Fruit fly (Drosophila melanogaster) whole organism, wandering third instar larva: ENCODE data around the gene CG32425.

Experiments used
- Hnf4 ChIP-seq: fragments of 200-800 bp; sonication (Bioruptor generic); optimal IDR thresholded peaks from 2 replicates; lab custom pipeline; 2016; ENCODE audit warnings: missing biosample characterization, mild to moderate bottlenecking, missing genetic modification characterization
- Jra ChIP-seq: sonication (Bioruptor generic); optimal IDR thresholded peaks from 2 replicates; lab custom pipeline; 2016; ENCODE audit warnings: missing biosample characterization, missing genetic modification characterization
- Sp1 ChIP-seq: fragments of 200-800 bp; sonication (Bioruptor generic); optimal IDR thresholded peaks from 3 replicates; lab custom pipeline; 2019; ENCODE audit warnings: missing biosample characterization, mild to moderate bottlenecking, missing genetic modification characterization, moderate library complexity
- br ChIP-seq: fragments of 200-800 bp; sonication (Bioruptor generic); optimal IDR thresholded peaks from 2 replicates; lab custom pipeline; 2016; ENCODE audit warnings: missing biosample characterization, missing genetic modification characterization
- h ChIP-seq: fragments of 200-800 bp; sonication (Bioruptor generic); optimal IDR thresholded peaks from 3 replicates; lab custom pipeline; 2016; ENCODE audit warnings: missing biosample characterization, mild to moderate bottlenecking, missing genetic modification characterization
- jim ChIP-seq: fragments of 175-275, 200-325 bp; sonication (Bioruptor generic); optimal IDR thresholded peaks from 2 replicates; lab custom pipeline; 2016; ENCODE audit warnings: missing biosample characterization, mild to moderate bottlenecking, missing genetic modification characterization

DNA sequence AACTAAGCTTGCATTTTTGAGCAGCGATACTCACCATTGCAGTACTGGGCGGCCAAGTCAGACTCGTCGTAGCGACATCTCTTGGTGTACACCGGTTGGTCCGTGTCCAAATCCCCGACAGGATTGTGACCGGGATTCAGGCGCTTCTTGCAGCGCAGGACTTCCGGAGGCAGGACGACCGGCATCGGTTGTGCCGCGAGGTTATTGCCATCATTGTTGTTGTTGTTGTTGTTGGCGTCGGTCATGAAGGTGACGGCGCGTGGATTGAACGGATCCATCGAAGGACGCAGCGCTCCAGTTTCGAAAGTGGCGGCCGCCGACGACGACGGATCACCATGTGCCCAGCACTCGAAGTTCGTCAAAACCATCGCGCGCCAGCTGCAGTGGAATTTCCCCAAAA, 24.5 kb upstream of the CG32425 start:
- no peak for TF ChIP-seq Hnf4 (GFP tag; lab: Kevin White, UChicago)
- no peak for TF ChIP-seq h (GFP tag; lab: Kevin White, UChicago)
- TF ChIP-seq Sp1 (GFP tag; lab: Kevin White, UChicago): no peak
- no peak for TF ChIP-seq jim (GFP tag; lab: Kevin White, UChicago)
- TF ChIP-seq br (GFP tag; lab: Kevin White, UChicago): no peak
- TF ChIP-seq Jra (GFP tag; lab: Kevin White, UChicago): no peak
